Worm (Caenorhabditis elegans) whole organism, L1 larva: ENCODE data around the gene F15E6.3.

Experiments used
- C16A3.4 ChIP-seq: fragments of 150-350 bp; optimal IDR thresholded peaks from 2 replicates; lab custom pipeline; 2014; ENCODE audit warnings: missing biosample characterization, missing genetic modification characterization
- aha-1 ChIP-seq: fragments of 150-350 bp; optimal IDR thresholded peaks from 2 replicates; lab custom pipeline; 2014; ENCODE audit warnings: missing biosample characterization, missing genetic modification characterization
- aly-2 ChIP-seq: fragments of 150-350 bp; optimal IDR thresholded peaks from 2 replicates; lab custom pipeline; 2014; ENCODE audit warnings: missing biosample characterization, missing genetic modification characterization
- ama-1 ChIP-seq: fragments of 150-350 bp; optimal IDR thresholded peaks from 2 replicates; lab custom pipeline; 2014
- blmp-1 ChIP-seq: fragments of 150-350 bp; optimal IDR thresholded peaks from 2 replicates; lab custom pipeline; 2014; ENCODE audit warnings: missing biosample characterization, missing genetic modification characterization
- ceh-63 ChIP-seq: fragments of 200-800 bp; sonication (Bioruptor generic); optimal IDR thresholded peaks from 2 replicates; lab custom pipeline; 2018; ENCODE audit warnings: mild to moderate bottlenecking, missing genetic modification characterization, missing compliant biosample characterization
- ceh-8 ChIP-seq: fragments of 200-800 bp; sonication (Bioruptor generic); optimal IDR thresholded peaks from 2 replicates; lab custom pipeline; 2018; ENCODE audit warnings: mild to moderate bottlenecking, missing genetic modification characterization, moderate library complexity, missing compliant biosample characterization
- dsc-1 ChIP-seq: sonication (generic microtip); optimal IDR thresholded peaks from 2 replicates; lab custom pipeline; 2016; ENCODE audit warnings: mild to moderate bottlenecking, missing genetic modification characterization, missing compliant biosample characterization
- efl-1 ChIP-seq, 4 experiments: fragments of 150-350 bp; optimal IDR thresholded peaks in 3 of 4; peaks in 1 of 4; 1 replicate in 1 of 4; 2 replicates in 3 of 4; lab custom pipeline; 2014; ENCODE audit warnings: missing biosample characterization in 2 of 4, missing genetic modification characterization in 2 of 4, missing genetic modification reagents in 2 of 4
- efl-3 ChIP-seq: fragments of 200-800 bp; sonication (Bioruptor generic); optimal IDR thresholded peaks from 2 replicates; lab custom pipeline; 2018; ENCODE audit warnings: mild to moderate bottlenecking, missing genetic modification characterization, missing compliant biosample characterization
- egl-13 ChIP-seq: sonication (generic microtip); optimal IDR thresholded peaks from 2 replicates; lab custom pipeline; 2016; ENCODE audit warnings: missing genotype, missing genetic modification reagents, missing genetic modification characterization, missing compliant biosample characterization
- egl-27 ChIP-seq, 2 experiments: fragments of 150-350 bp in 1 of 2; sonication (generic microtip); optimal IDR thresholded peaks; 3 replicates each; lab custom pipeline; 2017 to 2018; ENCODE audit warnings: missing biosample characterization in 2 of 2, missing genetic modification characterization in 2 of 2, missing genetic modification reagents in 2 of 2
- elt-2 ChIP-seq: sonication (generic microtip); optimal IDR thresholded peaks from 2 replicates; lab custom pipeline; 2016; ENCODE audit warnings: missing genetic modification characterization, mild to moderate bottlenecking, inconsistent platforms, missing compliant biosample characterization, missing genetic modification reagents
- hlh-17 ChIP-seq: fragments of 200-800 bp; sonication (Bioruptor generic); optimal IDR thresholded peaks from 2 replicates; lab custom pipeline; 2018; ENCODE audit warnings: missing genetic modification characterization, mild to moderate bottlenecking, missing compliant biosample characterization, moderate library complexity, borderline replicate concordance
- hlh-4 ChIP-seq: sonication (generic microtip); optimal IDR thresholded peaks from 2 replicates; lab custom pipeline; 2016; ENCODE audit warnings: mild to moderate bottlenecking, missing genetic modification characterization, missing compliant biosample characterization
- hpl-2 ChIP-seq: fragments of 150-350 bp; optimal IDR thresholded peaks from 2 replicates; lab custom pipeline; 2014; ENCODE audit warnings: missing biosample characterization, missing genetic modification reagents, missing genetic modification characterization
- irx-1 ChIP-seq: sonication (generic microtip); optimal IDR thresholded peaks from 2 replicates; lab custom pipeline; 2016; ENCODE audit warnings: missing genetic modification characterization, missing compliant biosample characterization
- jun-1 ChIP-seq: fragments of 150-350 bp; optimal IDR thresholded peaks from 2 replicates; lab custom pipeline; 2014; ENCODE audit warnings: missing biosample characterization, missing genetic modification reagents, missing genetic modification characterization
- lin-14 ChIP-seq: fragments of 200-800 bp; sonication (Bioruptor generic); optimal IDR thresholded peaks from 2 replicates; lab custom pipeline; 2018; ENCODE audit warnings: mild to moderate bottlenecking, missing genetic modification characterization, moderate library complexity, missing compliant biosample characterization
- lin-35 ChIP-seq, 2 experiments: fragments of 150-350 bp; optimal IDR thresholded peaks; 2 replicates each; lab custom pipeline; 2014; ENCODE audit warnings: missing biosample characterization in 2 of 2, missing genetic modification characterization in 2 of 2, missing genetic modification reagents in 2 of 2
- lir-3 ChIP-seq: sonication (generic microtip); optimal IDR thresholded peaks from 2 replicates; lab custom pipeline; 2016; ENCODE audit warnings: mild to moderate bottlenecking, missing genetic modification characterization, moderate library complexity, missing compliant biosample characterization; ENCODE audit not compliant: poor library complexity
- lsy-2 ChIP-seq, 2 experiments: fragments of 150-350 bp; optimal IDR thresholded peaks; 2 replicates each; lab custom pipeline; 2014; ENCODE audit warnings: missing biosample characterization in 2 of 2, missing genetic modification characterization in 2 of 2
- mdl-1 ChIP-seq, 2 experiments: fragments of 150-350 bp; optimal IDR thresholded peaks; 2 replicates each; lab custom pipeline; 2014 to 2017; ENCODE audit warnings: missing biosample characterization in 2 of 2, missing genetic modification characterization in 2 of 2, inconsistent platforms in 1 of 2
- nhr-20 ChIP-seq: sonication (generic microtip); optimal IDR thresholded peaks from 2 replicates; lab custom pipeline; 2016; ENCODE audit warnings: mild to moderate bottlenecking, missing genetic modification characterization, missing compliant biosample characterization
- nhr-28 ChIP-seq: fragments of 150-350 bp; optimal IDR thresholded peaks from 2 replicates; lab custom pipeline; 2014; ENCODE audit warnings: missing biosample characterization, missing genetic modification characterization
- nhr-47 ChIP-seq: sonication (generic microtip); optimal IDR thresholded peaks from 2 replicates; lab custom pipeline; 2016; ENCODE audit warnings: mild to moderate bottlenecking, missing genetic modification characterization, moderate library complexity, missing compliant biosample characterization
- nhr-71 ChIP-seq: sonication (generic microtip); optimal IDR thresholded peaks from 2 replicates; lab custom pipeline; 2016; ENCODE audit warnings: mild to moderate bottlenecking, missing genetic modification characterization, moderate library complexity, missing compliant biosample characterization
- nhr-77 ChIP-seq: fragments of 150-350 bp; optimal IDR thresholded peaks from 2 replicates; lab custom pipeline; 2014; ENCODE audit warnings: missing biosample characterization, missing genetic modification characterization
- nhr-85 ChIP-seq: sonication (generic microtip); peaks from one replicate; lab custom pipeline; 2016; ENCODE audit warnings: missing genetic modification characterization, inconsistent platforms, missing compliant biosample characterization
- pag-3 ChIP-seq: sonication (generic microtip); optimal IDR thresholded peaks from 2 replicates; lab custom pipeline; 2017; ENCODE audit warnings: missing genetic modification characterization, mild to moderate bottlenecking, missing compliant biosample characterization, antibody characterized with exemption, borderline replicate concordance; ENCODE audit not compliant: insufficient read depth
- rnt-1 ChIP-seq: sonication (generic microtip); optimal IDR thresholded peaks from 2 replicates; lab custom pipeline; 2016; ENCODE audit warnings: mild to moderate bottlenecking, missing genetic modification characterization, moderate library complexity, missing compliant biosample characterization
- skn-1 ChIP-seq: fragments of 150-350 bp; optimal IDR thresholded peaks from 2 replicates; lab custom pipeline; 2014; ENCODE audit warnings: missing biosample characterization, missing genetic modification characterization
- snpc-4 ChIP-seq: fragments of 150-350 bp; optimal IDR thresholded peaks from 2 replicates; lab custom pipeline; 2014; ENCODE audit warnings: missing biosample characterization, missing genetic modification characterization
- snu-23 ChIP-seq: sonication (generic microtip); optimal IDR thresholded peaks from 2 replicates; lab custom pipeline; 2016; ENCODE audit warnings: missing genetic modification characterization, missing compliant biosample characterization
- sup-37 ChIP-seq: fragments of 200-800 bp; sonication (Bioruptor generic); optimal IDR thresholded peaks from 2 replicates; lab custom pipeline; 2018; ENCODE audit warnings: mild to moderate bottlenecking, missing genetic modification characterization, missing compliant biosample characterization
- unc-30 ChIP-seq: sonication (generic microtip); optimal IDR thresholded peaks from 2 replicates; lab custom pipeline; 2017; ENCODE audit warnings: missing biosample characterization, missing genetic modification characterization
- unc-86 ChIP-seq: sonication (generic microtip); optimal IDR thresholded peaks from 2 replicates; lab custom pipeline; 2016; ENCODE audit warnings: missing genetic modification characterization, missing compliant biosample characterization
- unc-98 ChIP-seq: fragments of 200-800 bp; sonication (Bioruptor generic); IDR thresholded peaks from 2 replicates; pipeline ENCODE4 v1.3.6; 2022; ENCODE audit warnings: missing genetic modification characterization, missing compliant biosample characterization
- vab-15 ChIP-seq: sonication (generic microtip); optimal IDR thresholded peaks from 2 replicates; lab custom pipeline; 2017; ENCODE audit warnings: missing genotype, mild to moderate bottlenecking, missing genetic modification characterization, missing compliant biosample characterization
- xbp-1 ChIP-seq: sonication (generic microtip); optimal IDR thresholded peaks from 2 replicates; lab custom pipeline; 2016; ENCODE audit warnings: missing genetic modification characterization, missing compliant biosample characterization

F15E6.3 gene

DNA sequence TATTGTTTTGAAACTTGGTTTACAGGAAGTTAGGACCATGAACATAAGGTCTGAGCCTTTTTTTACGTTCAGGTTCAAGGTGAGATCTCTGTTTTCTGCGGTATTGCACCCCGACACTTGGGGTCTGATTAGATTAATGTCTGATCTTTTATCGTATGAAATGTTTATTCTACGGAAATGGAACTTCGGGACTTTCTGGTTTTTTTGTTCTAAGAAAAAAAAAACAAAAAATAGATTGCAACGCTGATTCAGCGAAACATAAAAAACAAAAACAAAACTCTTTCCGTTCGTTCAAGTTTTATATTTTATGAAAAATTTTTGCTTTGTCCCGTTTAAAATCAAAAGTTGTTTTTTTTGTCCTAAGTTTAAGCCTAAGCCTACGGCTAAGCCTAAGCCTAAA is 29.5 kb upstream of the F15E6.3 start, which contains the start of gene F36A4.5:
F36A4.5 (plus strand) TSS at position 301 of the 400 bp plus-strand sequence.
- no peak for TF ChIP-seq unc-86

DNA sequence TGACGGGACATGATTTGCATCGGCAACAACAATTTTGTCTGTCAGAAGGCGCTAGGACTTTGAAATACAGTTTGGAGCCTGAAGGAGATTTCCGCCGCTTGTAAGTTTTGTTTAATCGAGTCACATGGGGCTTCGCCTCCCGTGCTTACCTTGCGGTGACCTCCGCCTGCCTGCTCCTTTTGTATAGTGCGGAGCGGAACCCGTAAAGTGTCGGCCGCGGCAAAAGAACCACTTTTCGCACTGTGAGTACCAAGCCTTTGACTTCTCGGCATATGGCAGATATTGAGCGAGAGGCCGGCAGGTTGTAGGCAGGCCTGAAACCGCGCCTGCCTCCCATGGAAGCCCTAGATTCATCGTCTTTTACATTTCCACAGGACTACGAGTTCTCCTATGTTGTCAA is 28.7 kb upstream of the F15E6.3 start:
- TF ChIP-seq unc-98 = no peak
- peak; percentile 63 for TF ChIP-seq snpc-4 (tag; lab: Kevin White, UChicago)
- TF ChIP-seq nhr-85 (tag; lab: Kevin White, UChicago) = peak; percentile 37
- TF ChIP-seq, all 84 proteins: peak for 2

DNA sequence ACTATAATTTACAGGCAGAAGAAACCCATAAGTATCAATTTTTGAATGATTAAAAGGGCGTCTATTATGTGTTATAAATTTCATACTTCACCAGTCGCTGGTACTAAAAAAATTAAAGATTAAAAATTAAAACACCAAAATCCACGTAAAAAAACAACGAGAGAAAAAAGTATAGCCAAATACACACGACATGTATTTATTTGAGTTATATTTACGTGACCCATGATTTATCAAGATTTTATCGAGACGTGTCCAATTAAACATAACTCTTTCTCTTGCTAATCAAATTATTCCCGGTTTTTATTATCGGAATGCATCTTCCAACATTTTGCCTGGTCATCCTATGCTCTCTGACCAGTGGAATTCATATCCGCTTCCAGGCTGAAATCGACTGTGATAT is 27.4 kb upstream of the F15E6.3 start, which contains the start of gene F36A4.4:
F36A4.4 (plus strand) TSS at position 301 of the 400 bp plus-strand sequence.
- TF ChIP-seq snu-23 (GFP tag; lab: Kevin White, UChicago) = no peak
- no peak for TF ChIP-seq irx-1 (tag; lab: Kevin White, UChicago)
- TF ChIP-seq nhr-47 = no peak
- TF ChIP-seq hpl-2 (GFP tag; lab: Kevin White, UChicago) = no peak
- no peak for TF ChIP-seq ceh-63 (GFP tag; lab: Kevin White, UChicago)

DNA sequence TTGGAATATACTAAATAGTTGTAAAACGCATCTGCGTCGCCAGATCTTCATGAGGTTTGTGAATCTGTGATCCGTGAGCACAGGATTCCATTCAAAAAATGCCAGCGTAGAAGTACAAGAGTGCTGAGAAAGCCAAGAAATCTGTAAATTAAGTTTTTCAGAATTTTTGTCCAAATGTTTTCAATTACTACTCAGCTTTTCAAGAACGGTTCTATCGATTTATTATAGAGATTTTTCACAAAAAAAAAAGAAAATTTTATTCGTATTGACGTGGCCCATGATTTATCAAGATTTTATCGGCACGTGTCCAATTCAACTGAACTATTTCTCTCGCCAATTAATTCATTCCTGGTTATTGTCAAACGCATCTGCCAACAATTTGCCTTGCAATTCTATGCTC is 25.4 kb upstream of the F15E6.3 start, which contains the start of gene F36A4.3:
F36A4.3 (plus strand) TSS at position 301 of the 400 bp plus-strand sequence.
- TF ChIP-seq efl-3 (GFP tag; lab: Kevin White, UChicago) (no peak), egl-13 (tag; lab: Kevin White, UChicago) (no peak), jun-1 (no peak), lin-35 (GFP tag; optimal IDR thresholded peaks at IDR 0.05; lab: Kevin White, UChicago) (no peak), nhr-77 (tag; lab: Kevin White, UChicago) (no peak)
- TF ChIP-seq, all 84 proteins: peak for 0

DNA sequence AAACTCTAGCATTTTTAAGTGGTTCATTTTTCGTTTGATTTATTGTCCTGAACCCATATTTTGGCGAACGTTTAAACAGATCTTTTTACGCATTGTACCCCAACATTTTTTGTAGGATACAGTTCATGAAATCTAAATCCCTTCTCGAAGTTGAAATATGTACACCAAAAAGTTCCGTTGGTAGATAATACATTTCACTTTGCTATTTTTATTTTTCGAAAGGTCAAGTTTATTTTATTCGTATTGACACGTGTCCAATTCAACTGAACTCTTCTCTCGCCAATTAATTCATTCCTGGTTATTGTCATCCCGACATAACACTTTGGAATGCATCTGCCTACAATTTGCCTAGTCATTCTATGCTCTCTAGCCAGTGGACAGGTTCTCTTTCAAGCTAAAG is 23.8 kb upstream of the F15E6.3 start, which contains the start of gene F36A4.2:
F36A4.2 (plus strand) TSS at position 301 of the 400 bp plus-strand sequence.
- TF ChIP-seq elt-2 (tag; lab: Kevin White, UChicago) = no peak

DNA sequence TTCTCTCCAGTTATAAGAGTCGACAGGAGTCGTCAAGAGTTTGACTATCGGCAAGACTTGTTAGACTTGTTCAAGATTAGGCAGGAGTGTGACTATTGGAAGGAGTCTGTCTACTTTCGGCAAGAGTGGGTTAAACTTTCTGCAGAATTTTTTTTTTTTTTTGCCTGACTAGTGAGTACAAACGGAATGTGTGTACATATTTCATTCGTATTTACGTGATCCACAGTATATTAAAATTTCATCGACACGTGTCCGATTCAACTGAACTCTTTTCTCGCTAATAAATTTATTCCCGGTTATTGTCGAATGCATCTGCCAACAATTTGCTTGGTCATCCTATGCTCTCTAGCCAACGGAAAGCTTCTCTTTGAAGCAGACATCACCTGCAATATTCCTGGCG is 22.5 kb upstream of the F15E6.3 start, which contains the start of gene F36A4.1:
F36A4.1 (plus strand) TSS at position 301 of the 400 bp plus-strand sequence.
- no peak for TF ChIP-seq nhr-71 (tag; lab: Kevin White, UChicago)
- TF ChIP-seq nhr-85 (tag; lab: Kevin White, UChicago) = peak; percentile 31

DNA sequence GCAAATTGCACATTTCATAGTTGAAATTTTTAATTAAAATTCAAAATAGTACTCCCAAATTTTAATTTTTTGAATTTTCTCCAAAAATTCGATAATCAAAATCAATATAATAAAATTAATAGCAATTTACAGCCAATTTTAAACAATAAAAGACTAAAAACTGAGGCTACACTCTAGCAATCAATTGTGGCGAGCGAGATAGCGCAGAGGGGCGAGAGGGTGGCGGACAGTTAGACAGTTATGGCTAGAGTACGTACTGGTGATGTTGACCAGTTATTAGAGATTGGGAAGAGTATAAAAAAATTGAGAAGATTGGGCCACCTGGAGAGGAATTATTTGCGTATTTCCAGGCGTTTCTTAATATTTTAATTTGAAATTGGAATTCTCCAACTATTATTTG is 17.0 kb upstream of the F15E6.3 start, which contains the start of gene nhr-78:
nhr-78 (minus strand) TSS at position 182 of the 400 bp plus-strand sequence.
- TF ChIP-seq dsc-1 (tag; lab: Kevin White, UChicago) (peak; percentile 29), xbp-1 (tag; lab: Kevin White, UChicago) (peak; percentile 27), vab-15 (tag; lab: Kevin White, UChicago) (no peak), sup-37 (GFP tag; lab: Kevin White, UChicago) (no peak), skn-1 (no peak), egl-27 (tag; optimal IDR thresholded peaks at IDR 0.05; lab: Kevin White, UChicago) (no peak), rnt-1 (peak; percentile 67), hlh-4 (tag; lab: Kevin White, UChicago) (no peak), mdl-1 (tag; optimal IDR thresholded peaks at IDR 0.05; lab: Kevin White, UChicago) (no peak), efl-1 (optimal IDR thresholded peaks at IDR 0.05; lab: Kevin White, UChicago) (peak; percentile 45 to 50), efl-1 (GFP tag; optimal IDR thresholded peaks at IDR 0.05 in 1 of 2; lab: Kevin White, UChicago) (peak; percentile 33 to 93), nhr-20 (tag; lab: Kevin White, UChicago) (peak; percentile 52), nhr-28 (tag; lab: Kevin White, UChicago) (no peak), blmp-1 (peak; percentile 8), ama-1 (no peak), pag-3 (no peak), lin-14 (no peak), nhr-85 (tag; lab: Kevin White, UChicago) (peak; percentile 74), aha-1 (tag; lab: Kevin White, UChicago) (no peak), unc-30 (tag; lab: Kevin White, UChicago) (no peak), lsy-2 (tag; optimal IDR thresholded peaks at IDR 0.05; lab: Kevin White, UChicago) (peak; percentile 31 to 45), unc-86 (peak; percentile 8), ceh-63 (GFP tag; lab: Kevin White, UChicago) (no peak), lir-3 (no peak), ceh-8 (no peak), hlh-17 (GFP tag; lab: Kevin White, UChicago) (no peak), C16A3.4 (tag; lab: Kevin White, UChicago) (no peak), aly-2 (tag; lab: Kevin White, UChicago) (no peak)
